Worm (Caenorhabditis elegans) whole organism, L4 larva: Measurements from ENCODE around the gene ttr-16.

Source experiments
- F26F4.8 ChIP-seq: fragments of 200-800 bp; sonication (Bioruptor generic); conservative IDR thresholded peaks from 2 replicates; pipeline ENCODE4 v1.3.6; 2022; ENCODE audit warnings: missing genetic modification characterization, missing compliant biosample characterization
- F44E2.7 ChIP-seq: fragments of 200-800 bp; sonication (Bioruptor generic); IDR thresholded peaks from 2 replicates; pipeline ENCODE4 v2.1.2; 2022; ENCODE audit warnings: missing genetic modification characterization, missing compliant biosample characterization
- R02D3.7 ChIP-seq: fragments of 150-350 bp; sonication (generic microtip); optimal IDR thresholded peaks from 3 replicates; lab custom pipeline; 2014; ENCODE audit warnings: missing biosample characterization, missing genetic modification characterization
- Y105C5A.15 ChIP-seq: fragments of 200-800 bp; sonication (Bioruptor generic); IDR thresholded peaks from 2 replicates; pipeline ENCODE4 v1.3.6; 2022; ENCODE audit warnings: missing genetic modification characterization, missing compliant biosample characterization
- Y75B8A.6 ChIP-seq: fragments of 200-800 bp; sonication (Bioruptor generic); IDR thresholded peaks from 2 replicates; pipeline ENCODE4 v1.3.6; 2022; ENCODE audit warnings: missing genetic modification reagents, missing genetic modification characterization, missing compliant biosample characterization
- ZK546.5 ChIP-seq, 2 experiments: sonication (generic microtip); optimal IDR thresholded peaks; 2 replicates each; lab custom pipeline; 2017; ENCODE audit warnings: missing biosample characterization in 2 of 2, missing genetic modification characterization in 2 of 2
- aly-2 ChIP-seq: sonication (generic microtip); optimal IDR thresholded peaks from 2 replicates; lab custom pipeline; 2018; ENCODE audit warnings: missing biosample characterization, missing genetic modification characterization
- ama-1 ChIP-seq: fragments of 150-350 bp; optimal IDR thresholded peaks from 2 replicates; lab custom pipeline; 2014; ENCODE audit warnings: inconsistent platforms, mixed read lengths
- arid-1 ChIP-seq: fragments of 200-800 bp; sonication (Bioruptor generic); conservative IDR thresholded peaks from 2 replicates; pipeline ENCODE4 v1.3.6; 2022; ENCODE audit warnings: missing genetic modification reagents, missing genetic modification characterization, missing compliant biosample characterization
- ceh-32 ChIP-seq: sonication (generic microtip); optimal IDR thresholded peaks from 2 replicates; lab custom pipeline; 2016; ENCODE audit warnings: mild to moderate bottlenecking, missing genetic modification characterization, missing compliant biosample characterization; ENCODE audit not compliant: poor library complexity
- ceh-44 ChIP-seq: fragments of 200-800 bp; sonication (Bioruptor generic); IDR thresholded peaks from 2 replicates; pipeline ENCODE4 v1.3.6; 2022; ENCODE audit warnings: missing genetic modification reagents, missing genetic modification characterization, missing compliant biosample characterization
- ceh-82 ChIP-seq: sonication (generic microtip); optimal IDR thresholded peaks from 2 replicates; lab custom pipeline; 2017; ENCODE audit warnings: missing biosample characterization, missing genetic modification characterization
- cey-2 ChIP-seq: sonication (generic microtip); optimal IDR thresholded peaks from 3 replicates; lab custom pipeline; 2017; ENCODE audit warnings: missing genetic modification characterization, mild to moderate bottlenecking, missing compliant biosample characterization, antibody characterized with exemption, borderline replicate concordance; ENCODE audit not compliant: insufficient read depth
- daf-12 ChIP-seq: fragments of 150-350 bp; optimal IDR thresholded peaks from 2 replicates; lab custom pipeline; 2014; ENCODE audit warnings: missing biosample characterization, missing genetic modification reagents, missing genetic modification characterization
- daf-16 ChIP-seq, 3 experiments: sonication (generic microtip); optimal IDR thresholded peaks; 2 replicates each; lab custom pipeline; 2016 to 2017; ENCODE audit warnings: missing genetic modification characterization in 3 of 3, missing genetic modification reagents in 3 of 3, mild to moderate bottlenecking in 2 of 3, missing compliant biosample characterization in 2 of 3, missing biosample characterization in 1 of 3, moderate library complexity in 1 of 3
- daf-8 ChIP-seq: fragments of 200-800 bp; sonication (Bioruptor generic); IDR thresholded peaks from 2 replicates; pipeline ENCODE4 v1.3.6; 2022; ENCODE audit warnings: missing genetic modification characterization, missing compliant biosample characterization
- duxl-1 ChIP-seq: sonication (generic microtip); optimal IDR thresholded peaks from 2 replicates; lab custom pipeline; 2016; ENCODE audit warnings: mild to moderate bottlenecking, missing genetic modification characterization, moderate library complexity, missing compliant biosample characterization; ENCODE audit not compliant: poor library complexity
- dve-1 ChIP-seq: sonication (generic microtip); optimal IDR thresholded peaks from 2 replicates; lab custom pipeline; 2017; ENCODE audit warnings: antibody characterized with exemption, mild to moderate bottlenecking, missing genetic modification characterization, missing compliant biosample characterization; ENCODE audit not compliant: insufficient read depth
- egl-27 ChIP-seq: sonication (generic microtip); optimal IDR thresholded peaks from 3 replicates; lab custom pipeline; 2017; ENCODE audit warnings: missing biosample characterization, missing genetic modification reagents, missing genetic modification characterization
- fkh-10 ChIP-seq: fragments of 150-350 bp; optimal IDR thresholded peaks from 2 replicates; lab custom pipeline; 2014; ENCODE audit warnings: missing biosample characterization, missing genetic modification reagents, missing genetic modification characterization
- hlh-11 ChIP-seq: fragments of 200-800 bp; sonication (Bioruptor generic); optimal IDR thresholded peaks from 2 replicates; lab custom pipeline; 2018; ENCODE audit warnings: mild to moderate bottlenecking, missing genetic modification characterization, missing compliant biosample characterization
- hlh-30 ChIP-seq: sonication (generic microtip); optimal IDR thresholded peaks from 2 replicates; lab custom pipeline; 2017; ENCODE audit warnings: antibody characterized with exemption, mild to moderate bottlenecking, missing genetic modification characterization, missing compliant biosample characterization; ENCODE audit not compliant: insufficient read depth
- hmg-1.1 ChIP-seq: fragments of 200-800 bp; sonication (Bioruptor generic); IDR thresholded peaks from 2 replicates; pipeline ENCODE4 v1.3.6; 2022; ENCODE audit warnings: missing genetic modification reagents, missing genetic modification characterization, missing compliant biosample characterization
- lin-1 ChIP-seq: fragments of 200-800 bp; sonication (Bioruptor generic); IDR thresholded peaks from 2 replicates; pipeline ENCODE4 v1.3.6; 2022; ENCODE audit warnings: missing genetic modification reagents, missing genetic modification characterization, missing compliant biosample characterization
- lin-29 ChIP-seq: fragments of 200-800 bp; sonication (Bioruptor generic); IDR thresholded peaks from 2 replicates; pipeline ENCODE4 v1.3.6; 2022; ENCODE audit warnings: missing genetic modification reagents, missing genetic modification characterization, missing compliant biosample characterization
- lir-3 ChIP-seq: sonication (generic microtip); optimal IDR thresholded peaks from 2 replicates; lab custom pipeline; 2016; ENCODE audit warnings: mild to moderate bottlenecking, missing genetic modification characterization, missing compliant biosample characterization
- lsy-2 ChIP-seq, 2 experiments: fragments of 150-350 bp in 1 of 2; sonication (generic microtip) in 1 of 2; optimal IDR thresholded peaks; 2 replicates each; lab custom pipeline; 2014 to 2017; ENCODE audit warnings: missing biosample characterization in 2 of 2, missing genetic modification characterization in 2 of 2
- madf-5 ChIP-seq, 2 experiments: fragments of 200-800 bp; sonication (Bioruptor generic); IDR thresholded peaks; 2 replicates each; pipeline ENCODE4 v1.3.6; 2022; ENCODE audit warnings: missing compliant biosample characterization in 2 of 2, missing genetic modification characterization in 2 of 2
- madf-9 ChIP-seq: fragments of 200-800 bp; sonication (Bioruptor generic); conservative IDR thresholded peaks from 2 replicates; pipeline ENCODE4 v1.3.6; 2022; ENCODE audit warnings: missing genetic modification reagents, missing genetic modification characterization, missing compliant biosample characterization
- mdl-1 ChIP-seq, 2 experiments: fragments of 150-350 bp in 1 of 2; sonication (generic microtip) in 1 of 2; optimal IDR thresholded peaks; 2 replicates each; lab custom pipeline; 2014 to 2017; ENCODE audit warnings: missing biosample characterization in 2 of 2, missing genetic modification characterization in 2 of 2
- mdt-29 ChIP-seq: fragments of 200-800 bp; sonication (Bioruptor generic); IDR thresholded peaks from 2 replicates; pipeline ENCODE4 v1.3.6; 2022; ENCODE audit warnings: missing genetic modification reagents, missing genetic modification characterization, missing compliant biosample characterization
- mep-1 ChIP-seq: fragments of 150-350 bp; sonication (generic microtip); optimal IDR thresholded peaks from 3 replicates; lab custom pipeline; 2014; ENCODE audit warnings: missing biosample characterization, missing genetic modification characterization
- nhr-28 ChIP-seq: fragments of 150-350 bp; optimal IDR thresholded peaks from 2 replicates; lab custom pipeline; 2014; ENCODE audit warnings: missing biosample characterization, missing genetic modification characterization
- nhr-41 ChIP-seq: fragments of 200-800 bp; sonication (Bioruptor generic); IDR thresholded peaks from 2 replicates; pipeline ENCODE4 v1.3.6; 2022; ENCODE audit warnings: missing genetic modification reagents, missing genetic modification characterization, missing compliant biosample characterization
- nhr-76 ChIP-seq: fragments of 150-350 bp; optimal IDR thresholded peaks from 2 replicates; lab custom pipeline; 2014; ENCODE audit warnings: missing biosample characterization, missing genetic modification characterization
- php-3 ChIP-seq: fragments of 200-800 bp; sonication (Bioruptor generic); IDR thresholded peaks from 2 replicates; pipeline ENCODE4 v1.3.6; 2022; ENCODE audit warnings: missing genetic modification reagents, missing genetic modification characterization, missing compliant biosample characterization
- skn-1 ChIP-seq: fragments of 150-350 bp; optimal IDR thresholded peaks from 2 replicates; lab custom pipeline; 2014; ENCODE audit warnings: missing biosample characterization, missing genetic modification characterization
- snpc-1.2 ChIP-seq: fragments of 200-800 bp; sonication (Bioruptor generic); IDR thresholded peaks from 2 replicates; pipeline ENCODE4 v1.3.6; 2022; ENCODE audit warnings: missing genetic modification reagents, missing genetic modification characterization, missing compliant biosample characterization
- snpc-4 ChIP-seq: fragments of 150-350 bp; optimal IDR thresholded peaks from 2 replicates; lab custom pipeline; 2014; ENCODE audit warnings: missing biosample characterization, missing genetic modification characterization
- spr-1 ChIP-seq: sonication (generic microtip); optimal IDR thresholded peaks from 2 replicates; lab custom pipeline; 2016; ENCODE audit warnings: mild to moderate bottlenecking, missing genetic modification characterization, missing compliant biosample characterization
- tag-97 ChIP-seq: fragments of 200-800 bp; sonication (Bioruptor generic); IDR thresholded peaks from 2 replicates; pipeline ENCODE4 v1.3.6; 2022; ENCODE audit warnings: missing genetic modification characterization, missing compliant biosample characterization
- tra-1 ChIP-seq: fragments of 200-800 bp; sonication (Bioruptor generic); IDR thresholded peaks from 2 replicates; pipeline ENCODE4 v1.3.6; 2022; ENCODE audit warnings: missing genetic modification reagents, missing genetic modification characterization, missing compliant biosample characterization
- unc-130 ChIP-seq: sonication (generic microtip); optimal IDR thresholded peaks from 2 replicates; lab custom pipeline; 2016; ENCODE audit warnings: missing genetic modification reagents, missing genetic modification characterization, missing compliant biosample characterization
- zag-1 ChIP-seq: fragments of 150-350 bp; optimal IDR thresholded peaks from 2 replicates; lab custom pipeline; 2014; ENCODE audit warnings: missing biosample characterization, missing genetic modification characterization
- zfp-3 ChIP-seq: fragments of 200-800 bp; sonication (Bioruptor generic); conservative IDR thresholded peaks from 2 replicates; pipeline ENCODE4 v1.3.6; 2022; ENCODE audit warnings: missing genetic modification reagents, missing genetic modification characterization, missing compliant biosample characterization
- zip-11 ChIP-seq: fragments of 200-800 bp; sonication (Bioruptor generic); IDR thresholded peaks from 2 replicates; pipeline ENCODE4 v1.3.6; 2022; ENCODE audit warnings: missing genetic modification characterization, missing compliant biosample characterization
- zip-2 ChIP-seq: fragments of 150-350 bp; optimal IDR thresholded peaks from 2 replicates; lab custom pipeline; 2014; ENCODE audit warnings: missing biosample characterization, missing genetic modification characterization
- ztf-11 ChIP-seq: fragments of 150-350 bp; optimal IDR thresholded peaks from 2 replicates; lab custom pipeline; 2014; ENCODE audit warnings: missing biosample characterization, missing genetic modification characterization
- ztf-7 ChIP-seq: fragments of 150-350 bp; optimal IDR thresholded peaks from 2 replicates; lab custom pipeline; 2014; ENCODE audit warnings: missing biosample characterization, missing genetic modification characterization

ttr-16 gene

DNA sequence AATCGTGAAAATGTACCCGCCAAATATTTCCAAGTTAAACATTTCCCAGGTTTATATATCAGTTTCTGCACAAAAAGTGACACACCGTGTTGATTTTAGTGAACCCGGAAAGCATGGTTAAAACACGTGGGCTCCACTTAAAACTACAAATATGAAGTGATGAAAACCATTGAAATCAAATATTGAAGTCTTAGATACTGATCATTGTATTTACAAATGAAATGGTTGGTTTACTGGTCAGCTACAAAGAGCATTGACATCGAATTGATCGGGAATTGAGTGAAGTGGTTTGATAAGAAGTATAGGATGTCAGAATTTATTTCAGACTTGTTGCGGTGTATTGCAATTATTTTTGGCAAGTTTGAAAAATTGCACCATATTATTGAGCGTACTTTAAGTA is 34.5 kb downstream of the ttr-16 start, which contains the start of gene hrg-5 (continued):
- TF ChIP-seq daf-16 (GFP tag; optimal IDR thresholded peaks at IDR 0.05; lab: Kevin White, UChicago) (no peak), daf-16 (tag; optimal IDR thresholded peaks at IDR 0.05; lab: Kevin White, UChicago) (peak; percentile 49), spr-1 (tag; lab: Kevin White, UChicago) (no peak), nhr-28 (tag; lab: Kevin White, UChicago) (peak; percentile 68), egl-27 (no peak), lir-3 (tag; lab: Kevin White, UChicago) (no peak), ama-1 (lab: Kevin White, UChicago) (no peak), hmg-1.1 (GFP tag; lab: Robert Waterston, UW) (no peak), zag-1 (tag; lab: Kevin White, UChicago) (no peak), skn-1 (no peak), ztf-7 (tag; lab: Kevin White, UChicago) (no peak), tag-97 (GFP tag; lab: Robert Waterston, UW) (no peak), duxl-1 (no peak), R02D3.7 (tag; lab: Kevin White, UChicago) (no peak), mdl-1 (tag; optimal IDR thresholded peaks at IDR 0.05; lab: Kevin White, UChicago) (peak in 1 of 2 experiments; percentile 24), snpc-1.2 (GFP tag; lab: Robert Waterston, UW) (no peak)
- TF ChIP-seq, all 104 proteins: peak for 4

DNA sequence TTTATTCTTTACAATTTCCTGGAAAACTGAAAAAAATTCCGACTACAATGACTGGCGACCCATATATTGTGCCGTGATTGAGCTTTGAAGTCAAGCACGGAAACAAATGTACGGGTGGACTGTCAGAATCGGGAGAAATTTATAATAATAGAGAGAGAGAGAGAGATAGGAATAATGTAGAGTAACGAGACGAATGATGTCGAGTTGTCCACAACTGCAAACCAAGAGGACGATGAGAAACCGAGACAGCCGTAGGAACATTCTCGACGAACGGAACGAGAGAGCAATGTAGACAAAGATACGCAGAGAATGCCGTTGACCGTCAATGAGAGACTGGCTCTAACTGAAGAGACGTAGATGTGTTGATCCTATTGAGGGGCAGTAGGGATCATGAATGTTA is 36.4 kb downstream of the ttr-16 start:
- TF ChIP-seq dve-1 (tag; lab: Kevin White, UChicago) (peak; percentile 97), mep-1 (tag; lab: Kevin White, UChicago) (peak; percentile 92), php-3 (GFP tag; lab: Robert Waterston, UW) (0 out of 2 replicates have a peak, but pooled peaks have one; percentile 38), lin-29 (GFP tag; lab: Robert Waterston, UW) (no peak), spr-1 (tag; lab: Kevin White, UChicago) (peak; percentile 69), hlh-11 (tag; lab: Kevin White, UChicago) (peak; percentile 94), zip-2 (tag; lab: Kevin White, UChicago) (no peak), daf-12 (tag; lab: Kevin White, UChicago) (no peak), arid-1 (GFP tag; lab: Robert Waterston, UW) (0 out of 2 replicates have a peak, but pooled peaks have one; percentile 32), nhr-76 (tag; lab: Kevin White, UChicago) (no peak), F44E2.7 (no peak), unc-130 (GFP tag; lab: Kevin White, UChicago) (no peak), hlh-30 (tag; lab: Kevin White, UChicago) (peak; percentile 71), snpc-4 (tag; lab: Kevin White, UChicago) (no peak), mdt-29 (0 out of 2 replicates have a peak, but pooled peaks have one; percentile 16), F26F4.8 (GFP tag; lab: Robert Waterston, UW) (no peak), nhr-41 (GFP tag; lab: Robert Waterston, UW) (no peak), daf-8 (GFP tag; lab: Robert Waterston, UW) (no peak), Y75B8A.6 (GFP tag; lab: Robert Waterston, UW) (no peak), R02D3.7 (tag; lab: Kevin White, UChicago) (no peak), zfp-3 (no peak), madf-5 (GFP tag; IDR thresholded peaks at IDR 0.05; lab: Robert Waterston, UW) (no peak), ceh-82 (no peak), ceh-44 (no peak), lin-1 (GFP tag; lab: Robert Waterston, UW) (peak; percentile 66; the same call in 1 of the 2 replicates), madf-9 (GFP tag; lab: Robert Waterston, UW) (no peak), zip-11 (GFP tag; lab: Robert Waterston, UW) (no peak), cey-2 (tag; lab: Kevin White, UChicago) (no peak), ZK546.5 (tag; optimal IDR thresholded peaks at IDR 0.05; lab: Kevin White, UChicago) (peak in 1 of 2 experiments; percentile 34), Y105C5A.15 (GFP tag; lab: Robert Waterston, UW) (no peak), ceh-32 (no peak), tra-1 (GFP tag; lab: Robert Waterston, UW) (0 out of 2 replicates have a peak, but pooled peaks have one; percentile 39), fkh-10 (GFP tag; lab: Kevin White, UChicago) (peak; percentile 12), aly-2 (tag; lab: Kevin White, UChicago) (no peak), zag-1 (tag; lab: Kevin White, UChicago) (peak; percentile 52), hmg-1.1 (GFP tag; lab: Robert Waterston, UW) (peak; percentile 71), ztf-11 (no peak), lsy-2 (tag; optimal IDR thresholded peaks at IDR 0.05; lab: Kevin White, UChicago) (peak; percentile 61 to 90), nhr-28 (tag; lab: Kevin White, UChicago) (peak; percentile 89)
